Worm (Caenorhabditis elegans) whole organism, L2 larva: Measurements from ENCODE around the gene T07A9.12.

Experiments used
- R02D3.7 ChIP-seq: fragments of 150-350 bp; optimal IDR thresholded peaks from 2 replicates; lab custom pipeline; 2014; ENCODE audit warnings: missing biosample characterization, missing genetic modification characterization
- ama-1 ChIP-seq: fragments of 150-350 bp; optimal IDR thresholded peaks from 2 replicates; lab custom pipeline; 2018; ENCODE audit warnings: inconsistent platforms
- ceh-82 ChIP-seq: fragments of 150-350 bp; optimal IDR thresholded peaks from 2 replicates; lab custom pipeline; 2014; ENCODE audit warnings: missing biosample characterization, missing genetic modification characterization
- fos-1 ChIP-seq: fragments of 150-350 bp; optimal IDR thresholded peaks from 2 replicates; lab custom pipeline; 2014; ENCODE audit warnings: missing biosample characterization, missing genetic modification characterization
- lsy-2 ChIP-seq, 2 experiments: fragments of 150-350 bp in 1 of 2; sonication (generic microtip) in 1 of 2; optimal IDR thresholded peaks; 2 replicates each; lab custom pipeline; 2014 to 2017; ENCODE audit warnings: missing biosample characterization in 2 of 2, missing genetic modification characterization in 2 of 2
- nhr-129 ChIP-seq: fragments of 150-350 bp; optimal IDR thresholded peaks from 2 replicates; lab custom pipeline; 2014; ENCODE audit warnings: missing biosample characterization, missing genetic modification characterization
- nhr-23 ChIP-seq: fragments of 150-350 bp; optimal IDR thresholded peaks from 2 replicates; lab custom pipeline; 2014; ENCODE audit warnings: missing biosample characterization, missing genetic modification reagents, missing genetic modification characterization
- snpc-4 ChIP-seq: fragments of 150-350 bp; optimal IDR thresholded peaks from 2 replicates; lab custom pipeline; 2014; ENCODE audit warnings: missing biosample characterization, missing genetic modification characterization
- zag-1 ChIP-seq: fragments of 150-350 bp; optimal IDR thresholded peaks from 2 replicates; lab custom pipeline; 2014; ENCODE audit warnings: missing biosample characterization, missing genetic modification characterization
- ztf-4 ChIP-seq: fragments of 150-350 bp; optimal IDR thresholded peaks from 2 replicates; lab custom pipeline; 2014; ENCODE audit warnings: missing biosample characterization, missing genetic modification characterization

- TF ChIP-seq nhr-129 (tag; lab: Kevin White, UChicago), result no peak
- no peak for TF ChIP-seq ama-1 (lab: Kevin White, UChicago)
- no peak for TF ChIP-seq snpc-4 (tag; lab: Kevin White, UChicago)
- TF ChIP-seq lsy-2 (tag; optimal IDR thresholded peaks at IDR 0.05; lab: Kevin White, UChicago), result no peak
- no peak for TF ChIP-seq R02D3.7 (tag; lab: Kevin White, UChicago)
- no peak for TF ChIP-seq ceh-82 (tag; lab: Kevin White, UChicago)
- TF ChIP-seq ztf-4, result no peak
- TF ChIP-seq fos-1 (tag; lab: Kevin White, UChicago), result peak; percentile 91
- no peak for TF ChIP-seq nhr-23 (tag; lab: Kevin White, UChicago)
- no peak for TF ChIP-seq zag-1 (tag; lab: Kevin White, UChicago)
Measured at ce11 chrIV:440509-440908, 29.8 kb downstream of the T07A9.12 start, which contains the start of gene hum-8.
